Fruit fly (Drosophila melanogaster): ENCODE measurements around the gene CG8509.
A peak's percentile ranks its signal among the peaks of the same experiment; 100 is the strongest.

Gene CG8509

DNA sequence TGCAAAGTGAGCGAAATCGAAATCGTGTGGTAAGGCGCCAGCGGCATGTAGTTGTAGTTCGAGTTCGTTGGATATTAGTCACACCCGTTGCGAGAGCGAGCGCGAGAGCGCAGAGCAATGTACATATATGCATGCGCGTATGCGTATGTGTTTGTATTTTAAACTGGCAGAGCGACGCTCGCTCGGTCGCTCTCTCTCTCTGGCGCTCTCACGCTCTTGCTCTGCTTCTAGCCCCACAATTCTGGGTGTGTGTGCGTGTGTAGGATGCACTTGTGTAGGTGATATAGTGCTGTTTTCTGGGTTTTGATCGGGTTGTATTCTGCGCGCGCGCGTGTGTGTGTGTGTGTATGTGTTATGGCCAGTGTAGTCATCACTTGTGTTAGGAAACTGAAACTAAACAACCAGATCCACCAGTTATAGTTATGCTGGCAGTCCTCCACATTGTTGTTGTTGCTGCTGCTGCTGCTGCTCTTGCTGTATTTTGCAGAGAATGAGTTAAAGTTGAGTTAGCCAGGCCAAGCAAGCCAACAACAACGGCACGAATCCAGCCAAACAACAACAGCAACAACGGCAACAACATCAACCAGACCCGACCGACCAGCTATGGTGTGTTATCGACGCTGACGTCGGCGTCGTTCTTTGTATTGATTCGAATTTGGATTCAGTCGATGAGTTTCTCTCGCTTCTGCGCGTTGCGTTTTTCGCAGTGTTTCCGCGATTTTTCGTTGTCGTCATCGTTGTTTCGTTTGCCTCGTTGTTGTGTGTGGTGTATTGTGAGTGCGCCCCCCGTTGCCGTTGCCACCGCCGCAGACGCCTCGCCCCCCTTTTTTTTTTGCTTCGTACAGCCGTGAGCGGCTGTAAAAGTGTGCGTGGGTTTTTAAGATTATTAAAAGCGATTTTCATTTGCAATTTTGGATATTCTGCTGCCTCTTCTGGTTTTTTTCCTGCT lies 2.6 kb downstream of the CG8509 start:
- TF ChIP-seq ovo (GFP tag; optimal IDR thresholded peaks at IDR 0.05) (no peak), kay (GFP tag; ENCODE audit: borderline replicate concordance) (peak; percentile 80), CG7101 (tag; optimal IDR thresholded peaks at IDR 0.05) (peak; percentile 27), tj (GFP tag; optimal IDR thresholded peaks at IDR 0.05) (peak; percentile 82), CG14711 (tag; optimal IDR thresholded peaks at IDR 0.05) (peak; percentile 65), cnc (optimal IDR thresholded peaks at IDR 0.05) (no peak), CG12768 (GFP tag; optimal IDR thresholded peaks at IDR 0.05) (peak; percentile 3), CG11617 (GFP tag; optimal IDR thresholded peaks at IDR 0.05) (peak; percentile 44), pad (GFP tag; optimal IDR thresholded peaks at IDR 0.05) (peak; percentile 1), Crg-1 (GFP tag; optimal IDR thresholded peaks at IDR 0.05) (no peak), cic (GFP tag; optimal IDR thresholded peaks at IDR 0.05) (peak; percentile 61), bab1 (GFP tag; optimal IDR thresholded peaks at IDR 0.05) (peak; percentile 78), Mnt (GFP tag; optimal IDR thresholded peaks at IDR 0.05) (peak; percentile 20), Clk (GFP tag; optimal IDR thresholded peaks at IDR 0.05) (no peak), Hr96 (GFP tag; optimal IDR thresholded peaks at IDR 0.05) (no peak), toe (GFP tag; optimal IDR thresholded peaks at IDR 0.05) (no peak)

DNA sequence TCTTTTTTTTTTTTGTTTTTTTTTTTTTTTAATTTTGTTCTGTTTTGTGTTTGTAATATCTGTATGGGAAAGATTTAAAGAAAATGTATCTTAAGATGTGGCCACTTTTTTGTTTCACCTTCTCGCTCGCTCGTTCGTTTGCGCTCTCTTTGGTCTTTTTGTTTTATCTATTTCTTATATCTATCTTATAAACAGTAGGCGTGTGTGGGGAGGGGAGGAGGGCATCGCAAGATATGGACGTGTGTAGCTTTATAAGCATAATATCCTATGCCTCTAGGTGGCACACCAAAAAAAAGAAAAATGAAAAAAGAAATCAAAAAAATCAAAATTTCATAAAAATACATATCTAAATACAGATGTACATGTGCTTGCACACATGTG lies 3.2 kb downstream of the CG8509 start:
- TF ChIP-seq kay (GFP tag; ENCODE audit: borderline replicate concordance) (peak; percentile 75), pad (GFP tag; optimal IDR thresholded peaks at IDR 0.05) (no peak)

DNA sequence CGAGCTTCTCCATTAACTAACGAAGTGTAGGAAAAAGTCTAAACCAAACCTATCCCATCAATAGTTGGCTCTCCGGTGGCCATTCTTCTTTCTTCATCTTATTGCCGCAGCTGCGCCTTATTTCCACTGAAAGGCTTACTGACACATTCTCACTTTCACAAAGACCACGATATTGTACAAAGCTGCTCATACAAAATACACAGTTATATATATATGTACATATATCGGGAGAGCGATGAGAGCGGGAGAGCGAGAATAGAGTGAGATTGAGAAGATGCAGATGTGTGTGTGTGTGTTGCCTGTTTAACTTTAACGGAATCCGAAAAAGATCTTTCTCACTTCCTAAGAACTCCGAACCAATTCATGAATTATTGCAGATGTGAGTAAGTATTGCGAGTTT lies 3.9 kb downstream of the CG8509 start:
- TF ChIP-seq ovo (GFP tag; optimal IDR thresholded peaks at IDR 0.05) (peak; percentile 18), kay (GFP tag; ENCODE audit: borderline replicate concordance) (peak; percentile 93), tj (GFP tag; optimal IDR thresholded peaks at IDR 0.05) (peak; percentile 22), CG1620 (GFP tag; optimal IDR thresholded peaks at IDR 0.05) (no peak)

DNA sequence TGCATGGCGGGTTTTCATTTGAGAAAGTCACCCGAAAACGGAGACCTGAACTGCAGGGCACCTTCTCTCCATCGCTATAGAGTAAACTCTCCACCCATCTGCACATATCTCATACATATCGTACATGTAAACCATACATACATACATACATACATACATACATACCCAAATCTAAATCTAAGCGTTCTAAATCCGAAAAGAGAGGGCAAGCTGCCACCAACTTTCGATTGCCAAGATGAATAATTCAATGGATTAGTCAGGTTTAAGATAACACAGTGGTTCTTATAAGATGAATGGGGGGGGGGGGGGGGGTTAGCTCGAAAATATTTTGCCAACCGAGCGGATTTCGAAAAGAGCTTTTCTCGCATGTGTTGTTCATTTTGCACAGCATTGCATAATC lies 5.1 kb downstream of the CG8509 start:
- TF ChIP-seq tj (GFP tag; optimal IDR thresholded peaks at IDR 0.05) (peak; percentile 86), Clk (GFP tag; optimal IDR thresholded peaks at IDR 0.05) (no peak)

DNA sequence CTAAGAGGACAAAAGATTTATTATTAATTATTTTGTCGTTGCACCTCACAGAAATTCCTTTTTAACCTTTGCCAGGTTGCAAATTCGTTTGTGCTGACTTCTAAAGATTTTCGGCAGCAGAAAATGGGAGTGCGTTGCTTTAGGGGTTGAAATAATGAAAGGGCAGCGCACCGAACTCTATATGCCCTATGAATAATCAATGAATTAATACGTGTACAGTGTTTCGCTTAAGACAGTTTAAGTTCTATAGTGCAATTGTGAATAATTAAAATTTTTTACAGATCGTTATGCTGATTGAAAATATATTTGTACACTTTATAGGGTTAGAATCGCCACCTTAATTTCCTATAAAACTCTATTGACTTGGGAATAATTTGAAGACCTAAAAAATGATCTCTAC lies 6.8 kb downstream of the CG8509 start:
- no peak for TF ChIP-seq cic (GFP tag; optimal IDR thresholded peaks at IDR 0.05)
- TF ChIP-seq pad (GFP tag; optimal IDR thresholded peaks at IDR 0.05) = no peak
- TF ChIP-seq CG5204 (GFP tag; optimal IDR thresholded peaks at IDR 0.05) = no peak
- no peak for TF ChIP-seq Crg-1 (GFP tag; optimal IDR thresholded peaks at IDR 0.05)
- TF ChIP-seq CG11617 (GFP tag; optimal IDR thresholded peaks at IDR 0.05) = no peak
- no peak for TF ChIP-seq Mnt (GFP tag; optimal IDR thresholded peaks at IDR 0.05)
- no peak for TF ChIP-seq CG12768 (GFP tag; optimal IDR thresholded peaks at IDR 0.05)
- TF ChIP-seq CG7045 (GFP tag; optimal IDR thresholded peaks at IDR 0.05) = no peak
- no peak for TF ChIP-seq ovo (GFP tag; optimal IDR thresholded peaks at IDR 0.05)
- no peak for TF ChIP-seq CG1620 (GFP tag; optimal IDR thresholded peaks at IDR 0.05)
- TF ChIP-seq Hr96 (GFP tag; optimal IDR thresholded peaks at IDR 0.05) = no peak
- no peak for TF ChIP-seq CG33017 (tag; optimal IDR thresholded peaks at IDR 0.05)
- no peak for TF ChIP-seq CG14711 (tag; optimal IDR thresholded peaks at IDR 0.05)
- TF ChIP-seq cnc (optimal IDR thresholded peaks at IDR 0.05) = no peak
- no peak for TF ChIP-seq kay (GFP tag; ENCODE audit: borderline replicate concordance)

DNA sequence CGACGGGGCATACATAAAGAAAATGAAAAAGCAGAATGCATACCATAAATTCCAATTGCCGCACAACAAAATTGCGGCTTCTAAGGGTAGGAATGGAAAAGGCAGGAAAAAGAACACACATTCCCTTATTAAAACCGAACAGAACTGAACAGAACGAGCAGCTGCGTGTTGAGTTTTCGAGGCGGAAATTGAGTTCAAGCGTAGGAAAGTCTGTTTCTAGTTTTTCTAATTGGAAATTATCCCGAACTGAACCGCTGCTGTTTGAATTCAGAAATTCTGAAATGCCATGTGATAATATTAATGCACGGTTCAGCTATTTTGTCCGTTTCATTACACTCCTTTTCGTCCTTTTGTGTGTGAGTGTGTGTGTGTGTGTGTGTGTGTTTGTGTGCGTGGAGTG lies 7.5 kb downstream of the CG8509 start:
- no peak for TF ChIP-seq toe (GFP tag; optimal IDR thresholded peaks at IDR 0.05)
- no peak for TF ChIP-seq ovo (GFP tag; optimal IDR thresholded peaks at IDR 0.05)
- no peak for TF ChIP-seq CG5204 (GFP tag; optimal IDR thresholded peaks at IDR 0.05)
- TF ChIP-seq kay (GFP tag; ENCODE audit: borderline replicate concordance) = no peak
- no peak for TF ChIP-seq CG11617 (GFP tag; optimal IDR thresholded peaks at IDR 0.05)
- TF ChIP-seq CG1620 (GFP tag; optimal IDR thresholded peaks at IDR 0.05) = no peak
- TF ChIP-seq CG7045 (GFP tag; optimal IDR thresholded peaks at IDR 0.05) = no peak
- TF ChIP-seq Hr96 (GFP tag; optimal IDR thresholded peaks at IDR 0.05) = no peak
- TF ChIP-seq CG14711 (tag; optimal IDR thresholded peaks at IDR 0.05) = no peak
- TF ChIP-seq CG12768 (GFP tag; optimal IDR thresholded peaks at IDR 0.05) = no peak
- TF ChIP-seq Crg-1 (GFP tag; optimal IDR thresholded peaks at IDR 0.05) = no peak
- no peak for TF ChIP-seq Mnt (GFP tag; optimal IDR thresholded peaks at IDR 0.05)
- no peak for TF ChIP-seq pad (GFP tag; optimal IDR thresholded peaks at IDR 0.05)
- no peak for TF ChIP-seq CG7101 (tag; optimal IDR thresholded peaks at IDR 0.05)

DNA sequence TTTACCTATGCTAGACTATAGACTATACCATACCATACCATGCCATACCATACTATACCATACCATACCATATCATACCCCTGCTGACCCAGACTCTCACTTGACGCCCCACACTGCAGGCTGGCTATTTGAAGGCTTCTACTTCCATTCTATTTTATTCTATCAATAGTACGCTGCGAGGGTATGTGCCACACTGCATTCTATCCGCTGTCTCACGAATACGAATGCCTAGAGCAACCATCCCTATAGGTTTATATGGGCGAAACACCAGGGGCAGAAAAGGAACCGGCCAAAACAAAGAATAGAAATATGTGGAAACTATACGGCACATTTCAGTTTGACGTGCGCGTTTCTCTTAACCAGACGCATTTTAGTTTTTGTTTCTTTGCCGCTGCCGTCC lies 8.5 kb downstream of the CG8509 start:
- TF ChIP-seq Clk (GFP tag; optimal IDR thresholded peaks at IDR 0.05) (no peak), CG11617 (GFP tag; optimal IDR thresholded peaks at IDR 0.05) (no peak), CG1620 (GFP tag; optimal IDR thresholded peaks at IDR 0.05) (no peak)
